Worm (Caenorhabditis elegans) whole organism, L2 larva: ENCODE measurements around the gene cchl-1.

ENCODE experiments used
- C34F6.9 ChIP-seq: fragments of 150-350 bp; optimal IDR thresholded peaks from 2 replicates; lab custom pipeline; 2014; ENCODE audit warnings: missing biosample characterization, missing genetic modification characterization
- F13H6.1 ChIP-seq: sonication (generic microtip); optimal IDR thresholded peaks from 2 replicates; lab custom pipeline; 2016; ENCODE audit warnings: missing genetic modification characterization, missing compliant biosample characterization
- R02D3.7 ChIP-seq: fragments of 150-350 bp; optimal IDR thresholded peaks from 2 replicates; lab custom pipeline; 2014; ENCODE audit warnings: missing biosample characterization, missing genetic modification characterization
- Y55F3AM.14 ChIP-seq: fragments of 200-800 bp; sonication (Bioruptor generic); optimal IDR thresholded peaks from 2 replicates; lab custom pipeline; 2018; ENCODE audit warnings: mild to moderate bottlenecking, missing genetic modification characterization, missing compliant biosample characterization
- ZK546.5 ChIP-seq: sonication (generic microtip); optimal IDR thresholded peaks from 2 replicates; lab custom pipeline; 2017; ENCODE audit warnings: missing biosample characterization, missing genetic modification characterization
- aly-2 ChIP-seq: fragments of 150-350 bp; optimal IDR thresholded peaks from 2 replicates; lab custom pipeline; 2014; ENCODE audit warnings: missing biosample characterization, missing genetic modification characterization
- ama-1 ChIP-seq: fragments of 150-350 bp; optimal IDR thresholded peaks from 2 replicates; lab custom pipeline; 2018; ENCODE audit warnings: inconsistent platforms
- blmp-1 ChIP-seq: sonication (generic microtip); optimal IDR thresholded peaks from 2 replicates; lab custom pipeline; 2017; ENCODE audit warnings: missing genetic modification characterization, mild to moderate bottlenecking, missing compliant biosample characterization, antibody characterized with exemption, moderate library complexity; ENCODE audit not compliant: insufficient read depth
- ceh-16 ChIP-seq: fragments of 150-350 bp; optimal IDR thresholded peaks from 2 replicates; lab custom pipeline; 2014; ENCODE audit warnings: missing biosample characterization, missing genetic modification characterization
- ceh-82 ChIP-seq: fragments of 150-350 bp; optimal IDR thresholded peaks from 2 replicates; lab custom pipeline; 2014; ENCODE audit warnings: missing biosample characterization, missing genetic modification characterization
- crh-2 ChIP-seq: sonication (generic microtip); optimal IDR thresholded peaks from 2 replicates; lab custom pipeline; 2017; ENCODE audit warnings: missing biosample characterization, missing genetic modification characterization
- dmd-4 ChIP-seq: sonication (generic microtip); optimal IDR thresholded peaks from 2 replicates; lab custom pipeline; 2017; ENCODE audit warnings: missing biosample characterization, missing genetic modification characterization
- elt-3 ChIP-seq: sonication (generic microtip); optimal IDR thresholded peaks from 2 replicates; lab custom pipeline; 2017; ENCODE audit warnings: missing biosample characterization, missing genetic modification characterization
- gmeb-1 ChIP-seq: fragments of 150-350 bp; optimal IDR thresholded peaks from 2 replicates; lab custom pipeline; 2014; ENCODE audit warnings: missing biosample characterization, missing genetic modification characterization
- lin-11 ChIP-seq: fragments of 150-350 bp; sonication (generic microtip); optimal IDR thresholded peaks from 2 replicates; lab custom pipeline; 2014; ENCODE audit warnings: missing biosample characterization, missing genetic modification characterization, inconsistent platforms, mixed read lengths
- lin-13 ChIP-seq: fragments of 150-350 bp; optimal IDR thresholded peaks from 2 replicates; lab custom pipeline; 2014; ENCODE audit warnings: missing biosample characterization, missing genetic modification reagents, missing genetic modification characterization
- lin-39 ChIP-seq: fragments of 150-350 bp; optimal IDR thresholded peaks from 2 replicates; lab custom pipeline; 2014; ENCODE audit warnings: missing biosample characterization, missing genetic modification reagents, missing genetic modification characterization
- lsy-2 ChIP-seq, 2 experiments: fragments of 150-350 bp in 1 of 2; sonication (generic microtip) in 1 of 2; optimal IDR thresholded peaks; 2 replicates each; lab custom pipeline; 2014 to 2017; ENCODE audit warnings: missing biosample characterization in 2 of 2, missing genetic modification characterization in 2 of 2
- mab-5 ChIP-seq: fragments of 150-350 bp; optimal IDR thresholded peaks from 2 replicates; lab custom pipeline; 2014; ENCODE audit warnings: missing biosample characterization, missing genetic modification characterization
- nhr-10 ChIP-seq: sonication (generic microtip); optimal IDR thresholded peaks from 2 replicates; lab custom pipeline; 2017; ENCODE audit warnings: missing biosample characterization, missing genetic modification characterization
- nhr-12 ChIP-seq: fragments of 150-350 bp; optimal IDR thresholded peaks from 2 replicates; lab custom pipeline; 2014; ENCODE audit warnings: missing biosample characterization, missing genetic modification characterization
- nhr-129 ChIP-seq: fragments of 150-350 bp; optimal IDR thresholded peaks from 2 replicates; lab custom pipeline; 2014; ENCODE audit warnings: missing biosample characterization, missing genetic modification characterization
- nhr-21 ChIP-seq: fragments of 150-350 bp; optimal IDR thresholded peaks from 2 replicates; lab custom pipeline; 2014; ENCODE audit warnings: missing biosample characterization, missing genetic modification characterization
- nhr-23 ChIP-seq: fragments of 150-350 bp; optimal IDR thresholded peaks from 2 replicates; lab custom pipeline; 2014; ENCODE audit warnings: missing biosample characterization, missing genetic modification reagents, missing genetic modification characterization
- nhr-237 ChIP-seq: fragments of 150-350 bp; optimal IDR thresholded peaks from 2 replicates; lab custom pipeline; 2014; ENCODE audit warnings: missing biosample characterization, missing genetic modification characterization
- nhr-25 ChIP-seq: fragments of 150-350 bp; sonication (generic microtip); optimal IDR thresholded peaks from 3 replicates; lab custom pipeline; 2014; ENCODE audit warnings: missing biosample characterization, missing genetic modification characterization
- nhr-77 ChIP-seq: fragments of 150-350 bp; optimal IDR thresholded peaks from 2 replicates; lab custom pipeline; 2014; ENCODE audit warnings: missing biosample characterization, missing genetic modification characterization
- peb-1 ChIP-seq: fragments of 150-350 bp; optimal IDR thresholded peaks from 2 replicates; lab custom pipeline; 2014; ENCODE audit warnings: missing biosample characterization, missing genetic modification characterization
- sem-4 ChIP-seq: fragments of 150-350 bp; optimal IDR thresholded peaks from 2 replicates; lab custom pipeline; 2014; ENCODE audit warnings: missing biosample characterization, missing genetic modification reagents, missing genetic modification characterization
- skn-1 ChIP-seq: sonication (generic microtip); optimal IDR thresholded peaks from 2 replicates; lab custom pipeline; 2017; ENCODE audit warnings: missing biosample characterization, missing genetic modification characterization
- sma-3 ChIP-seq: sonication (generic microtip); optimal IDR thresholded peaks from 2 replicates; lab custom pipeline; 2016; ENCODE audit warnings: missing genetic modification reagents, missing genetic modification characterization, missing compliant biosample characterization
- sma-9 ChIP-seq, 2 experiments: fragments of 150-350 bp in 1 of 2; sonication (generic microtip) in 1 of 2; optimal IDR thresholded peaks; 2 replicates each; lab custom pipeline; 2014 to 2016; ENCODE audit warnings: missing genetic modification characterization in 2 of 2, mild to moderate bottlenecking in 1 of 2, missing biosample characterization in 1 of 2, missing compliant biosample characterization in 1 of 2, missing genetic modification reagents in 1 of 2, moderate library complexity in 1 of 2
- snpc-4 ChIP-seq: fragments of 150-350 bp; optimal IDR thresholded peaks from 2 replicates; lab custom pipeline; 2014; ENCODE audit warnings: missing biosample characterization, missing genetic modification characterization
- unc-39 ChIP-seq: fragments of 150-350 bp; optimal IDR thresholded peaks from 2 replicates; lab custom pipeline; 2014; ENCODE audit warnings: missing biosample characterization, missing genetic modification characterization
- unc-55 ChIP-seq: fragments of 150-350 bp; sonication (generic microtip); optimal IDR thresholded peaks from 3 replicates; lab custom pipeline; 2014; ENCODE audit warnings: missing biosample characterization, missing genetic modification reagents, missing genetic modification characterization
- unc-62 ChIP-seq: fragments of 150-350 bp; optimal IDR thresholded peaks from 2 replicates; lab custom pipeline; 2014; ENCODE audit warnings: missing biosample characterization, missing genetic modification reagents, missing genetic modification characterization
- ztf-1 ChIP-seq: fragments of 200-800 bp; sonication (Bioruptor generic); conservative IDR thresholded peaks from 2 replicates; pipeline ENCODE4 v1.3.6; 2022; ENCODE audit warnings: missing genetic modification characterization, missing compliant biosample characterization
- ztf-11 ChIP-seq: sonication (generic microtip); optimal IDR thresholded peaks from 2 replicates; lab custom pipeline; 2017; ENCODE audit warnings: missing biosample characterization, missing genetic modification characterization
- ztf-4 ChIP-seq: fragments of 150-350 bp; optimal IDR thresholded peaks from 2 replicates; lab custom pipeline; 2014; ENCODE audit warnings: missing biosample characterization, missing genetic modification characterization

The cchl-1 gene

ce11 chrII:11279971-11280370 lies 43.8 kb upstream of the cchl-1 start:
- peak in 1 of 2 experiments; percentile 36 for TF ChIP-seq lsy-2 (tag; optimal IDR thresholded peaks at IDR 0.05; lab: Kevin White, UChicago)
- TF ChIP-seq lin-13 (GFP tag; lab: Kevin White, UChicago): no peak
- TF ChIP-seq gmeb-1 (tag; lab: Kevin White, UChicago): no peak
- TF ChIP-seq, all 48 proteins: peak for 1

- peak; percentile 84 for TF ChIP-seq ceh-16 (tag; lab: Kevin White, UChicago)
- TF ChIP-seq skn-1 (tag; lab: Kevin White, UChicago): no peak
Observed at ce11 chrII:11276879-11277278, 40.7 kb upstream of the cchl-1 start.

DNA sequence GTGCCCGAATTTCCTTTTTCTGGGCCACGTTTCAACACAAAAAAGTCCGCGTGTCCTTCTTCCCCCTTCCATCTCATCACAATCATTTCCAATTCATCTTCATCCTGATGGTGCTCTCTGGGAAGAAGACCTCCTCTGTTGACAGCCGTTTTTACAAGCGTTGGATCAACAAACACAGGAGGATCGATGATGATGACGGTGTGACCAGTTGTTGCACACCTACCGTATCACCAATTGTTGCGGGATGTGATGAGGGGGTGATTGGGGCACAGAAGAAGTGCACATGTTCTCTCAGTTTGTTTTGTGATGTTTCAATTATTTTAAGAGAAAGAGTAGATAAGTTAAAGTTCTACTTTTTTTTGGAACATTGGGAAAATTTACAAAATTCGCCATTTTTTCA lies 39.3 kb upstream of the cchl-1 start:
- no peak for TF ChIP-seq sem-4 (tag; lab: Kevin White, UChicago)
- peak; percentile 47 for TF ChIP-seq nhr-129 (tag; lab: Kevin White, UChicago)
- TF ChIP-seq, all 48 proteins: peak for 1

- TF ChIP-seq R02D3.7 (tag; lab: Kevin White, UChicago) (no peak), ztf-11 (no peak), crh-2 (tag; lab: Kevin White, UChicago) (no peak), ZK546.5 (tag; lab: Kevin White, UChicago) (no peak), nhr-12 (tag; lab: Kevin White, UChicago) (no peak), lsy-2 (tag; optimal IDR thresholded peaks at IDR 0.05; lab: Kevin White, UChicago) (no peak), nhr-237 (tag; lab: Kevin White, UChicago) (no peak), nhr-129 (tag; lab: Kevin White, UChicago) (no peak)
Observed at ce11 chrII:11274876-11275275, 38.7 kb upstream of the cchl-1 start.

- no peak for TF ChIP-seq C34F6.9 (tag; lab: Kevin White, UChicago)
- no peak for TF ChIP-seq lin-11 (tag; lab: Kevin White, UChicago)
- no peak for TF ChIP-seq Y55F3AM.14 (GFP tag; lab: Kevin White, UChicago)
- TF ChIP-seq sem-4 (tag; lab: Kevin White, UChicago): no peak
- no peak for TF ChIP-seq ceh-82 (tag; lab: Kevin White, UChicago)
- no peak for TF ChIP-seq dmd-4 (tag; lab: Kevin White, UChicago)
- no peak for TF ChIP-seq F13H6.1 (tag; lab: Kevin White, UChicago)
- no peak for TF ChIP-seq mab-5 (tag; lab: Kevin White, UChicago)
- TF ChIP-seq ztf-4: no peak
- no peak for TF ChIP-seq unc-55 (GFP tag; lab: Kevin White, UChicago)
- no peak for TF ChIP-seq nhr-10 (tag; lab: Kevin White, UChicago)
- TF ChIP-seq sma-9 (GFP tag; optimal IDR thresholded peaks at IDR 0.05; lab: Kevin White, UChicago): no peak
- TF ChIP-seq sma-9 (tag; optimal IDR thresholded peaks at IDR 0.05; lab: Kevin White, UChicago): no peak
- no peak for TF ChIP-seq nhr-237 (tag; lab: Kevin White, UChicago)
- no peak for TF ChIP-seq nhr-23 (tag; lab: Kevin White, UChicago)
- TF ChIP-seq nhr-25 (tag; lab: Kevin White, UChicago): no peak
- TF ChIP-seq elt-3 (tag; lab: Kevin White, UChicago): no peak
- TF ChIP-seq, all 48 proteins: peak for 0
Observed at ce11 chrII:11270829-11271228, 34.6 kb upstream of the cchl-1 start.

ce11 chrII:11268822-11269221 lies 32.6 kb upstream of the cchl-1 start, which contains the start of gene cut-1:
Gene cut-1, plus strand, starts transcription at chrII:11269122.
- TF ChIP-seq ama-1 (no peak), gmeb-1 (tag; lab: Kevin White, UChicago) (no peak), lin-11 (tag; lab: Kevin White, UChicago) (no peak), mab-5 (tag; lab: Kevin White, UChicago) (no peak), sma-3 (GFP tag; lab: Kevin White, UChicago) (no peak), R02D3.7 (tag; lab: Kevin White, UChicago) (no peak), lsy-2 (tag; optimal IDR thresholded peaks at IDR 0.05; lab: Kevin White, UChicago) (no peak), snpc-4 (tag; lab: Kevin White, UChicago) (no peak), aly-2 (tag; lab: Kevin White, UChicago) (no peak), blmp-1 (no peak), nhr-237 (tag; lab: Kevin White, UChicago) (no peak), nhr-77 (tag; lab: Kevin White, UChicago) (no peak), ztf-11 (no peak), unc-62 (no peak), peb-1 (tag; lab: Kevin White, UChicago) (no peak), lin-39 (no peak), nhr-21 (no peak), unc-39 (tag; lab: Kevin White, UChicago) (no peak), ztf-1 (GFP tag; lab: Robert Waterston, UW) (no peak), sma-9 (GFP tag; optimal IDR thresholded peaks at IDR 0.05; lab: Kevin White, UChicago) (no peak), sma-9 (tag; optimal IDR thresholded peaks at IDR 0.05; lab: Kevin White, UChicago) (no peak)
